Fruit fly (Drosophila melanogaster) whole organism, embryonic: ENCODE results near the gene Uba4.
A peak's percentile ranks its signal among the peaks of the same experiment; 100 is the strongest.

Source experiments
- Bteb2 ChIP-seq: fragments of 200-800 bp; sonication (Bioruptor generic); optimal IDR thresholded peaks from 2 replicates; lab custom pipeline; 2016; ENCODE audit warnings: missing biosample characterization, missing genetic modification characterization
- CG10321 ChIP-seq: fragments of 200-800 bp; sonication (Bioruptor generic); IDR thresholded peaks from 2 replicates; pipeline ENCODE4 v1.3.6; 2022; ENCODE audit warnings: missing biosample characterization, missing genetic modification characterization
- CG10462 ChIP-seq: fragments of 200-800 bp; sonication (Bioruptor generic); optimal IDR thresholded peaks from 2 replicates; lab custom pipeline; 2016; ENCODE audit warnings: missing biosample characterization, missing genetic modification characterization
- CG10959 ChIP-seq: fragments of 200-800 bp; sonication (Bioruptor generic); IDR thresholded peaks from 2 replicates; pipeline ENCODE4 v1.3.6; 2022; ENCODE audit warnings: missing biosample characterization, missing genetic modification characterization
- CG11695 ChIP-seq: fragments of 200-800 bp; sonication (Bioruptor generic); IDR thresholded peaks from 3 replicates; pipeline ENCODE4 v1.3.6; 2022; ENCODE audit warnings: missing biosample characterization, missing genetic modification characterization
- CG11696 ChIP-seq: fragments of 200-800 bp; sonication (Bioruptor generic); IDR thresholded peaks from 2 replicates; pipeline ENCODE4 v1.3.6; 2022; ENCODE audit warnings: missing biosample characterization, missing genetic modification characterization
- CG14965 ChIP-seq: fragments of 200-800 bp; sonication (Bioruptor generic); optimal IDR thresholded peaks from 2 replicates; lab custom pipeline; 2016; ENCODE audit warnings: missing biosample characterization, missing genetic modification characterization, borderline replicate concordance
- CG15696 ChIP-seq: fragments of 200-800 bp; sonication (Bioruptor generic); optimal IDR thresholded peaks from 2 replicates; lab custom pipeline; 2019; ENCODE audit warnings: missing biosample characterization, mild to moderate bottlenecking, missing genetic modification characterization, moderate library complexity
- CG1602 ChIP-seq: fragments of 200-800 bp; sonication (Bioruptor generic); optimal IDR thresholded peaks from 3 replicates; lab custom pipeline; 2016; ENCODE audit warnings: missing biosample characterization, missing genetic modification characterization
- CG16863 ChIP-seq: fragments of 200-800 bp; sonication (Bioruptor generic); optimal IDR thresholded peaks from 3 replicates; lab custom pipeline; 2016; ENCODE audit warnings: missing biosample characterization, missing genetic modification characterization
- CG17186 ChIP-seq: fragments of 200-800 bp; sonication (Bioruptor generic); optimal IDR thresholded peaks from 3 replicates; lab custom pipeline; 2017; ENCODE audit warnings: missing biosample characterization, missing genetic modification reagents, missing genetic modification characterization
- CG17612 ChIP-seq: fragments of 200-800 bp; sonication (Bioruptor generic); IDR thresholded peaks from 2 replicates; pipeline ENCODE4 v1.3.6; 2022; ENCODE audit warnings: missing biosample characterization, missing genetic modification characterization
- CG2875 ChIP-seq: fragments of 200-800 bp; sonication (Bioruptor generic); optimal IDR thresholded peaks from 2 replicates; lab custom pipeline; 2017; ENCODE audit warnings: missing biosample characterization, mild to moderate bottlenecking, missing genetic modification characterization, missing genetic modification reagents
- CG30431 ChIP-seq: fragments of 200-800 bp; sonication (Bioruptor generic); optimal IDR thresholded peaks from 2 replicates; lab custom pipeline; 2017; ENCODE audit warnings: missing biosample characterization, missing genetic modification characterization
- CG31388 ChIP-seq: fragments of 200-800 bp; sonication (Bioruptor generic); optimal IDR thresholded peaks from 2 replicates; lab custom pipeline; 2016; ENCODE audit warnings: missing biosample characterization, missing genetic modification characterization
- CG33557 ChIP-seq: fragments of 200-800 bp; sonication (Bioruptor generic); optimal IDR thresholded peaks from 2 replicates; lab custom pipeline; 2019; ENCODE audit warnings: missing biosample characterization, mild to moderate bottlenecking, missing genetic modification characterization, moderate library complexity
- CG34224 ChIP-seq: fragments of 200-800 bp; sonication (Bioruptor generic); IDR thresholded peaks from 3 replicates; pipeline ENCODE4 v1.3.6; 2022; ENCODE audit warnings: missing biosample characterization, missing genetic modification characterization; ENCODE audit not compliant: partially characterized antibody
- CG4328 ChIP-seq: fragments of 200-800 bp; sonication (Bioruptor generic); optimal IDR thresholded peaks from 3 replicates; lab custom pipeline; 2017; ENCODE audit warnings: missing biosample characterization, missing genetic modification reagents, missing genetic modification characterization
- CG4854 ChIP-seq: fragments of 200-800 bp; sonication (Bioruptor generic); optimal IDR thresholded peaks from 2 replicates; lab custom pipeline; 2016; ENCODE audit warnings: missing biosample characterization, missing genetic modification characterization, inconsistent platforms
- CG7839 ChIP-seq: fragments of 200-800 bp; sonication (Bioruptor generic); optimal IDR thresholded peaks from 3 replicates; lab custom pipeline; 2018; ENCODE audit warnings: missing biosample characterization, mild to moderate bottlenecking, missing genetic modification characterization, moderate library complexity
- CG7963 ChIP-seq: fragments of 200-800 bp; sonication (Bioruptor generic); IDR thresholded peaks from 3 replicates; pipeline ENCODE4 v1.3.6; 2022; ENCODE audit warnings: missing biosample characterization, missing genetic modification characterization; ENCODE audit not compliant: partially characterized antibody
- CG9437 ChIP-seq: fragments of 200-800 bp; sonication (Bioruptor generic); optimal IDR thresholded peaks from 2 replicates; lab custom pipeline; 2018; ENCODE audit warnings: missing biosample characterization, mild to moderate bottlenecking, missing genetic modification characterization
- CG9817 ChIP-seq: fragments of 200-800 bp; sonication (Bioruptor generic); optimal IDR thresholded peaks from 2 replicates; lab custom pipeline; 2018; ENCODE audit warnings: missing biosample characterization, mild to moderate bottlenecking, missing genetic modification characterization, moderate library complexity
- CG9876 ChIP-seq: fragments of 200-800 bp; sonication (Bioruptor generic); optimal IDR thresholded peaks from 2 replicates; lab custom pipeline; 2016; ENCODE audit warnings: missing biosample characterization, missing genetic modification characterization
- Dip2 ChIP-seq: fragments of 200-800 bp; sonication (Bioruptor generic); IDR thresholded peaks from 2 replicates; pipeline ENCODE4 v1.3.6; 2022; ENCODE audit warnings: missing biosample characterization, missing genetic modification characterization
- Fer1 ChIP-seq: fragments of 200-800 bp; sonication (Bioruptor generic); optimal IDR thresholded peaks from 2 replicates; lab custom pipeline; 2017; ENCODE audit warnings: missing biosample characterization, mild to moderate bottlenecking, missing genetic modification characterization
- HmgD ChIP-seq: fragments of 200-800 bp; sonication (Bioruptor generic); optimal IDR thresholded peaks from 3 replicates; lab custom pipeline; 2016; ENCODE audit warnings: missing biosample characterization, missing genetic modification characterization
- Hr78 ChIP-seq, 2 experiments: fragments of 200-800 bp in 1 of 2; fragments of >200 bp in 1 of 2; sonication (Bioruptor generic) in 1 of 2; optimal IDR thresholded peaks; 2 replicates each; lab custom pipeline; 2017 to 2019; ENCODE audit warnings: missing biosample characterization in 2 of 2, missing genetic modification characterization in 2 of 2, mild to moderate bottlenecking in 1 of 2, moderate library complexity in 1 of 2
- Hsf ChIP-seq: fragments of 200-800 bp; sonication (Bioruptor generic); optimal IDR thresholded peaks from 3 replicates; lab custom pipeline; 2016; ENCODE audit warnings: missing biosample characterization, missing genetic modification characterization
- Kr ChIP-seq: fragments of 200-800 bp; sonication (Bioruptor generic); optimal IDR thresholded peaks from 2 replicates; lab custom pipeline; 2017; ENCODE audit warnings: missing biosample characterization, mild to moderate bottlenecking, missing genetic modification characterization
- Pdp1 ChIP-seq, 2 experiments: fragments of 200-800 bp; sonication (Bioruptor generic); optimal IDR thresholded peaks; 3 replicates each; lab custom pipeline; 2016; ENCODE audit warnings: missing biosample characterization in 2 of 2, missing genetic modification characterization in 2 of 2, mild to moderate bottlenecking in 1 of 2, moderate library complexity in 1 of 2
- Rfx ChIP-seq: fragments of 200-800 bp; sonication (Bioruptor generic); IDR thresholded peaks from 2 replicates; pipeline ENCODE4 v1.3.6; 2022; ENCODE audit warnings: missing biosample characterization, missing genetic modification characterization
- YL-1 ChIP-seq: fragments of 200-800 bp; sonication (Bioruptor generic); optimal IDR thresholded peaks from 3 replicates; lab custom pipeline; 2017; ENCODE audit warnings: missing biosample characterization, mild to moderate bottlenecking, missing genetic modification characterization
- ci ChIP-seq: fragments of 200-800 bp; sonication (Bioruptor generic); IDR thresholded peaks from 3 replicates; pipeline ENCODE4 v1.3.6; 2022; ENCODE audit warnings: missing biosample characterization, missing genetic modification characterization
- crol ChIP-seq: fragments of 200-800 bp; sonication (Bioruptor generic); IDR thresholded peaks from 2 replicates; pipeline ENCODE4 v1.3.6; 2022; ENCODE audit warnings: missing biosample characterization, missing genetic modification characterization
- exex ChIP-seq: fragments of 200-800 bp; sonication (Bioruptor generic); optimal IDR thresholded peaks from 4 replicates; lab custom pipeline; 2018; ENCODE audit warnings: missing biosample characterization, mild to moderate bottlenecking, missing genetic modification characterization, moderate library complexity
- gem ChIP-seq: fragments of 200-800 bp; sonication (Bioruptor generic); optimal IDR thresholded peaks from 2 replicates; lab custom pipeline; 2019; ENCODE audit warnings: missing biosample characterization, mild to moderate bottlenecking, missing genetic modification characterization, moderate library complexity
- grn ChIP-seq: fragments of 200-800 bp; sonication (Bioruptor generic); optimal IDR thresholded peaks from 3 replicates; lab custom pipeline; 2017; ENCODE audit warnings: missing biosample characterization, missing genetic modification characterization
- gsb ChIP-seq: fragments of 200-800 bp; sonication (Bioruptor generic); IDR thresholded peaks from 2 replicates; pipeline ENCODE4 v1.3.6; 2022; ENCODE audit warnings: missing biosample characterization, missing genetic modification characterization
- hbn ChIP-seq: fragments of 200-800 bp; sonication (Bioruptor generic); IDR thresholded peaks from 2 replicates; pipeline ENCODE4 v1.3.6; 2022; ENCODE audit warnings: missing biosample characterization, missing genetic modification characterization; ENCODE audit not compliant: partially characterized antibody
- mld ChIP-seq: fragments of 200-800 bp; sonication (Bioruptor generic); IDR thresholded peaks from 3 replicates; pipeline ENCODE4 v1.3.6; 2022; ENCODE audit warnings: missing biosample characterization, missing genetic modification characterization; ENCODE audit not compliant: partially characterized antibody
- nau ChIP-seq: fragments of 200-800 bp; sonication (Bioruptor generic); optimal IDR thresholded peaks from 3 replicates; lab custom pipeline; 2017; ENCODE audit warnings: missing biosample characterization, mild to moderate bottlenecking, missing genetic modification characterization, missing genetic modification reagents
- peb ChIP-seq: fragments of 200-800 bp; sonication (Bioruptor generic); IDR thresholded peaks from 2 replicates; pipeline ENCODE4 v1.3.6; 2022; ENCODE audit warnings: missing biosample characterization, missing genetic modification characterization
- rib ChIP-seq: fragments of 200-800 bp; sonication (Bioruptor generic); IDR thresholded peaks from 2 replicates; pipeline ENCODE4 v1.3.6; 2022; ENCODE audit warnings: missing biosample characterization, missing genetic modification characterization
- sim ChIP-seq: fragments of 200-800 bp; sonication (Bioruptor generic); IDR thresholded peaks from 2 replicates; pipeline ENCODE4 v1.3.6; 2022; ENCODE audit warnings: missing biosample characterization, missing genetic modification characterization
- sima ChIP-seq: fragments of 200-800 bp; sonication (Bioruptor generic); optimal IDR thresholded peaks from 2 replicates; lab custom pipeline; 2016; ENCODE audit warnings: missing biosample characterization, missing genetic modification characterization
- twi ChIP-seq: fragments of 200-800 bp; optimal IDR thresholded peaks from 2 replicates; lab custom pipeline; 2019; ENCODE audit warnings: missing biosample characterization, mild to moderate bottlenecking, missing genetic modification characterization, moderate library complexity
- wor ChIP-seq: fragments of 200-800 bp; sonication (Bioruptor generic); IDR thresholded peaks from 2 replicates; pipeline ENCODE4 v1.3.6; 2022; ENCODE audit warnings: missing biosample characterization, missing genetic modification characterization

Gene Uba4

dm6 chr2L:8541469-8542233 lies 24.4 kb downstream of the Uba4 start, which contains the start of gene Sema1a (continued):
- peak; percentile 31 for TF ChIP-seq YL-1 (GFP tag; lab: Kevin White, UChicago)
- TF ChIP-seq HmgD (GFP tag; lab: Kevin White, UChicago) = no peak
- TF ChIP-seq Dip2 (GFP tag; lab: Robert Waterston, UW) = no peak
- peak; percentile 37; the same call in 1 of the 2 replicates for TF ChIP-seq CG10321 (GFP tag; lab: Robert Waterston, UW)
- peak; percentile 86 for TF ChIP-seq Hsf (GFP tag; lab: Kevin White, UChicago)
- peak; percentile 90 for TF ChIP-seq CG7963 (GFP tag; lab: Robert Waterston, UW)
- peak; percentile 62 for TF ChIP-seq Bteb2 (GFP tag; lab: Kevin White, UChicago)
- TF ChIP-seq nau (GFP tag; lab: Kevin White, UChicago) = peak; percentile 47
- TF ChIP-seq gsb (GFP tag; lab: Robert Waterston, UW) = no peak
- no peak for TF ChIP-seq grn
- no peak for TF ChIP-seq Kr (GFP tag; lab: Kevin White, UChicago)
- TF ChIP-seq rib (GFP tag; lab: Robert Waterston, UW) = 0 out of 2 replicates have a peak, but pooled peaks have one; percentile 32
- peak in 1 of 2 experiments; percentile 42 for TF ChIP-seq Hr78 (GFP tag; optimal IDR thresholded peaks at IDR 0.05; lab: Kevin White, UChicago)
- no peak for TF ChIP-seq CG4328 (GFP tag; lab: Kevin White, UChicago)
- TF ChIP-seq CG30431 = peak; percentile 77
- TF ChIP-seq CG17612 (GFP tag; lab: Robert Waterston, UW) = no peak
- no peak for TF ChIP-seq sima (GFP tag; lab: Kevin White, UChicago)
- peak; percentile 38 for TF ChIP-seq CG33557 (GFP tag; lab: Kevin White, UChicago)
- peak; percentile 74 for TF ChIP-seq CG1602 (GFP tag; lab: Kevin White, UChicago)
- TF ChIP-seq CG9437 = no peak
- TF ChIP-seq twi = peak; percentile 41
- TF ChIP-seq CG11695 = peak; percentile 58
- TF ChIP-seq CG14965 = no peak
- TF ChIP-seq CG9817 (tag; lab: Kevin White, UChicago) = peak; percentile 78
- peak; percentile 77 for TF ChIP-seq hbn (GFP tag; lab: Robert Waterston, UW)
- TF ChIP-seq sim (GFP tag; lab: Robert Waterston, UW) = no peak; the same call in 1 of the 2 replicates
- TF ChIP-seq CG10462 (GFP tag; lab: Kevin White, UChicago) = no peak
- peak; percentile 14 for TF ChIP-seq exex (tag; lab: Kevin White, UChicago)
- peak; percentile 64 for TF ChIP-seq CG7839 (tag; lab: Kevin White, UChicago)
- peak; percentile 79 for TF ChIP-seq CG34224 (GFP tag; lab: Robert Waterston, UW)
- TF ChIP-seq CG17186 (GFP tag; lab: Kevin White, UChicago) = no peak
- no peak for TF ChIP-seq wor
- TF ChIP-seq ci (GFP tag; lab: Robert Waterston, UW) = peak; percentile 89
- TF ChIP-seq mld = peak; percentile 94
- TF ChIP-seq Rfx (GFP tag; lab: Robert Waterston, UW) = peak; percentile 82
- TF ChIP-seq crol (GFP tag; lab: Robert Waterston, UW) = no peak
- no peak for TF ChIP-seq CG4854 (GFP tag; lab: Kevin White, UChicago)
- TF ChIP-seq CG10959 (GFP tag; lab: Robert Waterston, UW) = no peak
- peak; percentile 55 for TF ChIP-seq gem (tag; lab: Kevin White, UChicago)
- peak; percentile 11 for TF ChIP-seq CG31388 (GFP tag; lab: Kevin White, UChicago)
- TF ChIP-seq CG16863 (GFP tag; lab: Kevin White, UChicago) = peak; percentile 61
- peak; percentile 64 to 86 for TF ChIP-seq Pdp1 (GFP tag; optimal IDR thresholded peaks at IDR 0.05; lab: Kevin White, UChicago)
- peak; percentile 12 for TF ChIP-seq CG2875 (GFP tag; lab: Kevin White, UChicago)
- TF ChIP-seq CG15696 (tag; lab: Kevin White, UChicago) = no peak
- TF ChIP-seq CG11696 = 0 out of 2 replicates have a peak, but pooled peaks have one; percentile 44
- peak; percentile 9 for TF ChIP-seq CG9876
- no peak for TF ChIP-seq peb
- peak; percentile 58 for TF ChIP-seq Fer1 (GFP tag; lab: Kevin White, UChicago)
